Worm (Caenorhabditis elegans): Measurements from ENCODE around the gene slc-25A32.

- TF ChIP-seq him-1 (tag; optimal IDR thresholded peaks at IDR 0.05) (no peak), W03F9.2 (tag; optimal IDR thresholded peaks at IDR 0.05) (no peak)
Observed at ce11 chrII:8278415-8278814, 2.3 kb downstream of the slc-25A32 start, which contains the start of the genes mrpl-10 and clec-142.
